Worm (Caenorhabditis elegans): ENCODE measurements around the gene srlf-14.

ce11 chrIV:10919770-10920169 lies 25.6 kb upstream of the srlf-14 start, which contains the start of gene rbr-2:
- TF ChIP-seq fos-1 (tag; optimal IDR thresholded peaks at IDR 0.05): no peak
- TF ChIP-seq mdl-1 (tag; optimal IDR thresholded peaks at IDR 0.05): no peak
- TF ChIP-seq nhr-11 (tag; optimal IDR thresholded peaks at IDR 0.05): no peak
- no peak for TF ChIP-seq lin-15B (tag; optimal IDR thresholded peaks at IDR 0.05)
- TF ChIP-seq egl-27 (tag; optimal IDR thresholded peaks at IDR 0.05): no peak
- TF ChIP-seq nhr-77 (tag; optimal IDR thresholded peaks at IDR 0.05): no peak
- TF ChIP-seq nhr-237 (tag; optimal IDR thresholded peaks at IDR 0.05): no peak
- no peak for TF ChIP-seq unc-62 (GFP tag; optimal IDR thresholded peaks at IDR 0.05)
- no peak for TF ChIP-seq elt-2 (tag; optimal IDR thresholded peaks at IDR 0.05)

Measured in whole organism, L3 larva.